Fruit fly (Drosophila melanogaster): Measurements from ENCODE around the gene smp-30.

The smp-30 gene

DNA sequence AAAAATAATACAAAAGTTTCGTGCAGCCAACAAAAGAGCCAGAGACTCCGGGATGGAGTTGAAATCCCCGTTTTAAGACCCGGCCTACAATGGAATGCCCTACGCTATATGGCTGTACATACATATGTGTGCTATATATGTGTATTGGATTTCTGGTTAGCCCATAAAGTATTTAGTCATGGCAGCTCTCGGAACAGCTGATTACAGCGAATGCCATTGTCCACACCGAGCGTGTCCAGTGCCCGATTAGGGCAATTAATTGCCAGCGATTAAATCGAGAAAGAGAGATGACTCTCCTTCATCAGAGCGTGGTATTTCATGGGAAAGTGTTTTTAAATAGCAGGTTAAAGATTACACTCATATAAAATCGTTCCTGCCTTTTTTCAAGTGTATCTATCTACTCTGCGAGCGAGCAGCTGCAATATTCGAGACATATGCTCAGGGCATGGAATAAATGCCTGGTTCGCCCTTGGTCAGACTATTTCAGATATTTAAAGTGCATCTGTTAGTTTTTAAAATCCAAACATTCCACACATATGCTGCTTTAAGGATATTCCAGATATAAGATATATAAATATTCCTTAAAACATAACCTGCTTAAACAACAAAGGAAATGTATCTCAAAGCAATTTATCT is 33.9 kb downstream of the smp-30 start (continued):
- TF ChIP-seq CG14667 (GFP tag; IDR thresholded peaks at IDR 0.05), result no peak
- TF ChIP-seq ind (GFP tag; optimal IDR thresholded peaks at IDR 0.05), result no peak
- no peak for TF ChIP-seq wdn (GFP tag; IDR thresholded peaks at IDR 0.05)
- no peak for TF ChIP-seq E2f2 (GFP tag; IDR thresholded peaks at IDR 0.05)
- TF ChIP-seq CG17829 (tag; optimal IDR thresholded peaks at IDR 0.05), result no peak
- TF ChIP-seq cg (GFP tag; optimal IDR thresholded peaks at IDR 0.05), result peak; percentile 41
- TF ChIP-seq CG16813 (GFP tag; IDR thresholded peaks at IDR 0.05; ENCODE audit: partially characterized antibody), result no peak
- TF ChIP-seq esg (GFP tag; conservative IDR thresholded peaks at IDR 0.05), result no peak
- TF ChIP-seq nmo (GFP tag; optimal IDR thresholded peaks at IDR 0.05), result no peak
- no peak for TF ChIP-seq so (GFP tag; IDR thresholded peaks at IDR 0.05)
- no peak for TF ChIP-seq CG12236 (GFP tag; optimal IDR thresholded peaks at IDR 0.05)
- no peak for TF ChIP-seq D19B (GFP tag; optimal IDR thresholded peaks at IDR 0.05)
- TF ChIP-seq kni (GFP tag; optimal IDR thresholded peaks at IDR 0.05), result no peak
- TF ChIP-seq Gug (GFP tag; IDR thresholded peaks at IDR 0.05), result no peak
- TF ChIP-seq Drgx (GFP tag; IDR thresholded peaks at IDR 0.05), result peak; percentile 40
- peak; percentile 31 for TF ChIP-seq CG1603 (tag; optimal IDR thresholded peaks at IDR 0.05)
- TF ChIP-seq tgo (GFP tag; IDR thresholded peaks at IDR 0.05), result no peak
- TF ChIP-seq CG18262 (tag; optimal IDR thresholded peaks at IDR 0.05), result no peak
- no peak for TF ChIP-seq CG8924 (tag; optimal IDR thresholded peaks at IDR 0.05)
- no peak for TF ChIP-seq B-H2 (GFP tag; optimal IDR thresholded peaks at IDR 0.05)
- no peak for TF ChIP-seq pan (optimal IDR thresholded peaks at IDR 0.05)
- peak in 1 of 2 experiments; percentile 14 for TF ChIP-seq pan (GFP tag; optimal IDR thresholded peaks at IDR 0.05 in 1 of 2, IDR thresholded peaks at IDR 0.05 in 1 of 2)
- no peak for TF ChIP-seq CG2889 (GFP tag; IDR thresholded peaks at IDR 0.05)
- TF ChIP-seq Sox102F (GFP tag; optimal IDR thresholded peaks at IDR 0.05), result peak; percentile 34
- TF ChIP-seq dysf (GFP tag; IDR thresholded peaks at IDR 0.05), result no peak; the same call in 2 of the 3 replicates
- TF ChIP-seq Camta (GFP tag; optimal IDR thresholded peaks at IDR 0.05), result no peak
- TF ChIP-seq Neu2 (GFP tag; optimal IDR thresholded peaks at IDR 0.05; ENCODE audit: borderline replicate concordance), result no peak
- TF ChIP-seq CG14050 (GFP tag; IDR thresholded peaks at IDR 0.05), result no peak
- TF ChIP-seq pros (GFP tag; optimal IDR thresholded peaks at IDR 0.05), result no peak
- TF ChIP-seq CG34224 (GFP tag; IDR thresholded peaks at IDR 0.05; ENCODE audit: partially characterized antibody), result no peak
- TF ChIP-seq Sry-δ (GFP tag; optimal IDR thresholded peaks at IDR 0.05), result no peak
- no peak for TF ChIP-seq croc (GFP tag; conservative IDR thresholded peaks at IDR 0.05)
- TF ChIP-seq Fer3 (tag; optimal IDR thresholded peaks at IDR 0.05), result no peak
- TF ChIP-seq CG12104 (GFP tag; optimal IDR thresholded peaks at IDR 0.05), result no peak
- no peak for TF ChIP-seq CG15011 (GFP tag; optimal IDR thresholded peaks at IDR 0.05)
- no peak for TF ChIP-seq CrebB (tag; optimal IDR thresholded peaks at IDR 0.05)
- TF ChIP-seq CG11093 (GFP tag; IDR thresholded peaks at IDR 0.05), result no peak
- peak; percentile 20 for TF ChIP-seq chn (GFP tag; optimal IDR thresholded peaks at IDR 0.05)
- TF ChIP-seq hkb (optimal IDR thresholded peaks at IDR 0.05), result no peak
- TF ChIP-seq hkb (GFP tag; IDR thresholded peaks at IDR 0.05), result no peak
- no peak for TF ChIP-seq Tbp (GFP tag; optimal IDR thresholded peaks at IDR 0.05)
- TF ChIP-seq Pdp1 (GFP tag; optimal IDR thresholded peaks at IDR 0.05), result peak in 1 of 2 experiments; percentile 3
- 0 out of 2 replicates have a peak, but pooled peaks have one; percentile 16 for TF ChIP-seq dan (GFP tag; IDR thresholded peaks at IDR 0.05)
- no peak for TF ChIP-seq CG8089 (GFP tag; optimal IDR thresholded peaks at IDR 0.05)
- TF ChIP-seq sna (GFP tag; IDR thresholded peaks at IDR 0.05; ENCODE audit: partially characterized antibody), result no peak
- no peak for TF ChIP-seq sim (GFP tag; IDR thresholded peaks at IDR 0.05)
- TF ChIP-seq Awh (GFP tag; IDR thresholded peaks at IDR 0.05), result peak; percentile 26; the same call in 1 of the 2 replicates
- TF ChIP-seq D (optimal IDR thresholded peaks at IDR 0.05), result no peak
- no peak for TF ChIP-seq D (GFP tag; optimal IDR thresholded peaks at IDR 0.05)
- TF ChIP-seq CG3726 (GFP tag; IDR thresholded peaks at IDR 0.05), result no peak
- no peak for TF ChIP-seq peb (GFP tag; IDR thresholded peaks at IDR 0.05)
- no peak for TF ChIP-seq CG2202 (tag; optimal IDR thresholded peaks at IDR 0.05)

All from whole organism, embryonic.